Worm (Caenorhabditis elegans): Measurements from ENCODE around the gene unc-60.

The unc-60 gene

ce11 chrV:1450160-1450559, 24.7 kb upstream of the unc-60 start, which contains the start of gene cnc-2:
Gene cnc-2, minus strand, starts transcription at chrV:1450183.
- TF ChIP-seq W03F9.2 (tag; optimal IDR thresholded peaks at IDR 0.05) (no peak), him-1 (tag; optimal IDR thresholded peaks at IDR 0.05) (no peak), dao-5 (tag; optimal IDR thresholded peaks at IDR 0.05) (no peak)

DNA sequence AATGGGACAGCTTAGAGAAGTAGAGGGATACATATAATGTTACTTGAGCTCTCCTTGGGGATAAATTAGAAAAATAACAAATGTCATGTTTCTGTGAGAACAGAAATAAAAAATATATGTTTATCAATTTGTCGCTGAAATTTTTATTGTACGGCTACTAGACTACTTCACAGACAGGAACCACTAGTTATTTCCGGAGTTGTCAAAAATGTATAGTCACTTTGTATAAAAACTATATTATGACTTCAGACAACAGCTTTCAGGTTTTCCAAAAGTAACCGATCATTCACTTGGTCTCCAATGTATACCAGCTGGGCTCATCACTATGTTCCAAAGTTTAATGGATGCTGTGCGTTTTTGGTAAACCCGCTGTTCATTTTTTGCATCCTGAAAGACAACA, 23.6 kb upstream of the unc-60 start, which contains the start of gene srj-23:
TSS of gene srj-23 (plus strand) at position 301 of the 400 bp plus-strand sequence.
- TF ChIP-seq him-1 (tag; optimal IDR thresholded peaks at IDR 0.05) = no peak

DNA sequence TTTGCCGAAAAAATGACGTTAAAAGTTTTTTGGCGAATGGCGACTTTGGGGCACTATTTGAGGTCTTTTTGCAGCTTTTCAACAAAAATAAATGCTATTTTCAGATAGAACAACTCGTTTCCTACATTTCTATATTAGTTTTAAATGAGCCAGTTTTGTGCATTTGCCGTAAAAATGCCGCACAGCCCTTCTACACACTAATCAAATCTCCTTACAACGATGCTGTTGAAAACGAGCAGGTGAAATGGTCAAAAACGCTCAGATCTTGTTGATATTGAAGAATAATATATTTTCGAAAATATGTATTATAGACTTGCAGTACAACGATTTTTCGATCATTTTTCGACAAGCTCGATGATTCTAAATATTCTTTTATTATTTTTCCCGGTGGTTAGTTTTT, 20.1 kb upstream of the unc-60 start, which contains the start of gene chil-14:
TSS of gene chil-14 (plus strand) at position 301 of the 400 bp plus-strand sequence.
- TF ChIP-seq him-1 (tag; optimal IDR thresholded peaks at IDR 0.05) (no peak), W03F9.2 (tag; optimal IDR thresholded peaks at IDR 0.05) (no peak), dao-5 (tag; optimal IDR thresholded peaks at IDR 0.05) (no peak)

- no peak for TF ChIP-seq dao-5 (tag; optimal IDR thresholded peaks at IDR 0.05)
Measured at ce11 chrV:1455280-1455679, 19.6 kb upstream of the unc-60 start.

DNA sequence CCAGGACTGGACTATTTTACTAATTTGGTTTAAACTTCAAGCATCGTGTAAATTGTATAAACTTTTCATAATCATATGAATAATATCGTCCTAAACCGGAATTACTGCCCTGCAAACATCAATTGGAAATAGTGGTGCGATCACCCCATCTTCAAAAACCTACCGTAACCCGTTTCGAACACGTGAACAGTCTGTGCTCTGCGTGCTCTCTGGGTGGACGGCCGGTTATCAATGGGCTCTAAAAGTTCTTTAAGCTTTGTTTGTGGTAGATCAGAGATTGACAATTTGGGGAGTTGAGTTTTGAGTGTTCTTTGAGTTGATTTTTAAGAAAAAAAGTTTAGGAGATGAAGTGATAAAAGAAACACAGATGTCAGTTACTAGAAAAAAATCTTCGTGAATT, 18.3 kb upstream of the unc-60 start:
- TF ChIP-seq him-1 (tag; optimal IDR thresholded peaks at IDR 0.05) (no peak), W03F9.2 (tag; optimal IDR thresholded peaks at IDR 0.05) (no peak), dao-5 (tag; optimal IDR thresholded peaks at IDR 0.05) (no peak)

DNA sequence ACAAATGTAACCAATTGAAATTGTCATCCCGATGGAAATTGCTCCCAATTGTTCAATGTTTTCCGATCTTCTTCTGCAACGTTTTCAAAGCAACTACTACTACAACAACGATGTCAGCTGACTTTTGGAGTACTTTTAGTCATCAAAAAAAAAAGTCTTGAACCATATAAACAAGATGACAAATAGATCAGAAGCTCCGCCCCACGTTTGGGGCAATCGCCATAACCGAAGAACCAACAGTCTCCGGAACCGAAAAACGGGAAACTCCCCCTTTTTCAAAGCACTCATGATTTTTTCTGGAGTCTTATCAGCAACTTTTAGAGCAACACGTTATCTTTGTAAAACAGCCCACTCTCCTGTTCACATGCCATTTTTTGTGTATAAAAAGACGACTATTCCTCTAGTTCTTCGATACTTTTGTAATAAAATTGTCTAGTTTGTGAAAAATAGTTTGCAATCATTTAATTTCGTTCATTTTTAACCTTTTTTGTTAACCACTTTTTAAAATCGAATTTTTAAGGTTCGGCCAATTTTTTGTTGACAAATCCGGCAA, 15.4 kb upstream of the unc-60 start:
- no peak for TF ChIP-seq dao-5 (tag; optimal IDR thresholded peaks at IDR 0.05)
- TF ChIP-seq W03F9.2 (tag; optimal IDR thresholded peaks at IDR 0.05) = no peak
- TF ChIP-seq him-1 (tag; optimal IDR thresholded peaks at IDR 0.05) = no peak

DNA sequence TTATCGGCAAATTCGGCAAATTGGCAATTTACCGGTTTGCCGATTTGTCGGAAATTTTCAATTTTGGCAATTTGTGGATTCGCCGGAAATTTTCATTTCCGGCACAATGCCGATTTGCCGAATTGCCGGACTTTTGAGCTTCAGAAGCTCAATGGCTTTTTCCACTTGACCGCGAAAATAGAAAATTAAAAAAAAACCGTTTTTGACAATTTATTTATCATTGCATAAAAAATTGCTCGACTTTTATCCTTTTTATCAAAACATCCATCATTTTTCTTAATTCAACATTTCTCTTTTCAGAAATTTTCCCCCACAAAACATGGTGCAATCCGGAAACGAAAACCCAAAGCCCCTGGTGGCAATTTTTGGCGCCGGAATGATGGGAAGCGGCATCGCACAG, 14.8 kb upstream of the unc-60 start, which contains the start of gene hacd-1:
TSS of gene hacd-1 (plus strand) at position 301 of the 400 bp plus-strand sequence.
- TF ChIP-seq W03F9.2 (tag; optimal IDR thresholded peaks at IDR 0.05) = no peak
- no peak for TF ChIP-seq dao-5 (tag; optimal IDR thresholded peaks at IDR 0.05)
- TF ChIP-seq him-1 (tag; optimal IDR thresholded peaks at IDR 0.05) = no peak

DNA sequence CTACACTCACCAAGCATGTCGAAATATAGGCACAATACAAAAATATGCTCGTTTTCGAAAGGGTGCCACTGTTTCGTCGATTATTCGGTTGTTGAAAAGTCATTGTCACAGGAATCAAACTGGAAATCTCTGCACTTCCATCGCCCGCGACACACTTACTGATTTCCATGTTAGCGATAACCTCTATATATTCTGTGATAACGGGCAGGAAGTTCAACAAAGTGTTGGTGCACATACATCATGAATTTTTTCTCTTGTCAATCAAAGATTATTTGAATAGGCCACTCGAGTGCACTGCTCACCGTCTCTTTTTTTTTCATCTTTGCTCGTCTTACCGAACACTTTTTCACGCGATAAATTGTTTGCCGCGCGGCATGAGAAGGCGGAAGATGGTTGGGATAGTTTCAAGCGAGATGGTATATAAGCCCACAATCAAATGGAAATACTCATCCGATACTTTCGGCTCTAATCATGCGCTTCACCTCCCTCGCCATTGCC, 10.3 kb upstream of the unc-60 start, which contains the start of the genes fpn-1.2 and pqn-54:
TSS of gene fpn-1.2 (minus strand) at position 157 of the 498 bp plus-strand sequence.
TSS of gene pqn-54 (plus strand) at position 448 of the 498 bp plus-strand sequence.
- TF ChIP-seq W03F9.2 (tag; optimal IDR thresholded peaks at IDR 0.05) = no peak
- TF ChIP-seq dao-5 (tag; optimal IDR thresholded peaks at IDR 0.05) = no peak
- TF ChIP-seq him-1 (tag; optimal IDR thresholded peaks at IDR 0.05) = no peak

- TF ChIP-seq dao-5 (tag; optimal IDR thresholded peaks at IDR 0.05) (no peak), W03F9.2 (tag; optimal IDR thresholded peaks at IDR 0.05) (no peak), him-1 (tag; optimal IDR thresholded peaks at IDR 0.05) (no peak)
Measured at ce11 chrV:1465932-1466331, 9.0 kb upstream of the unc-60 start.

DNA sequence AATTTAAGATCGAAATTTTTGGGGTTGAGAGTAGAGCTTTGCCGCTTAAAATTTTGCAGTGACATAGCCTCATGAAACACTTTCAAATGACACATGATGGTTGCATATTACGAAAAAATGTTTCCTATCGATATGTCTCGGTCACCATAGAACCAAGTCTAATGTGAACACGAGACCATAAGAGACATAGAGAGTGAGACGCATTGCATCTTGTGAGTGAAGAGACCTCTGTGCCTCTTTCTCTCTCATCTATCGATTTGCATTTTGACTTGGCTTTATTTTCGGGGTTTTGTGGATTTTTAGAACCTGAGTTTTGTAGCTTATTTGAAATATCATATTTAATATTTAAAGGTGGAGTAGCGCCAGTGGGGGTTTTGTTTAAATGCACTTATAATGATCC, 7.9 kb upstream of the unc-60 start:
- TF ChIP-seq W03F9.2 (tag; optimal IDR thresholded peaks at IDR 0.05) (no peak), dao-5 (tag; optimal IDR thresholded peaks at IDR 0.05) (no peak), him-1 (tag; optimal IDR thresholded peaks at IDR 0.05) (no peak)

DNA sequence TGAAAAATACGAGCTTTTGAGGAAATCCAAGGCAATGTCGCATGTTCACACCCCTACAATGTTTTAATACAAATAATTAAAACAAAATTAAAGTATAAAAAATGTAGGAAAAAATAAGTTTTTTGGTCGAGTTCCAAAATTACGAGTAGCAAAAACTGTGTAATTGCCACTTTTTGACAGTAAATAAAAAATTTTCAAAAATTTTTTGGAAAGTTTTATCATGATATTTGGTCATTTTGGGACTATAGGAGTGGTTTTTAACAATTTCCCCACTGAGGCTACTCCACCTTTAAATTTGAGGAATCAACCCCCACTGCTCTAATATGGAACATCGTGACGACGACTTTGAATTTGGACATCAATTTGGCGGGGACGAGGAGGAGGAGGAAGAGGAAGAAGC, 7.4 kb upstream of the unc-60 start, which contains the start of gene gid-8:
TSS of gene gid-8 (plus strand) at position 301 of the 400 bp plus-strand sequence.
- TF ChIP-seq him-1 (tag; optimal IDR thresholded peaks at IDR 0.05) (no peak), W03F9.2 (tag; optimal IDR thresholded peaks at IDR 0.05) (no peak)

DNA sequence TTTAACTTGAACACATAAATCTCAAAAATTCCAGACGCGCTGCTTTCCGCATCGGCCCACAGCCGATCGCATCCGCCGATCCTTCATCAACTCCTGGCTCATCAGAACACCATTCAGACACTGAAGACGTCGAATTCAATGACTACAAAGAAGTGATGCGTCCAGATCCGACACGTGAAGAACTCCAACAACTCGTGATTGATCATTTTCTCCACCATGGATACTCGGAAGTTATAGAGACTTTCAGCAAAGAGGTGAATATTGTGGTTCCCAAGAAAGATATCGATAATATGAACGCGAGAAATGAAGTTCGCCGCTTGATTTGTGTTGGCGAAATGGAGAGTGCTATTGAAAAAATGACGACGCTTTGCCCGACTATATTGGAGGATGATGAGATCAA, 6.0 kb upstream of the unc-60 start:
- TF ChIP-seq dao-5 (tag; optimal IDR thresholded peaks at IDR 0.05) (no peak), him-1 (tag; optimal IDR thresholded peaks at IDR 0.05) (no peak), W03F9.2 (tag; optimal IDR thresholded peaks at IDR 0.05) (no peak)

- TF ChIP-seq him-1 (tag; optimal IDR thresholded peaks at IDR 0.05) (no peak), W03F9.2 (tag; optimal IDR thresholded peaks at IDR 0.05) (peak; percentile 45)
Measured at ce11 chrV:1471078-1471969, 3.6 kb upstream of the unc-60 start.

DNA sequence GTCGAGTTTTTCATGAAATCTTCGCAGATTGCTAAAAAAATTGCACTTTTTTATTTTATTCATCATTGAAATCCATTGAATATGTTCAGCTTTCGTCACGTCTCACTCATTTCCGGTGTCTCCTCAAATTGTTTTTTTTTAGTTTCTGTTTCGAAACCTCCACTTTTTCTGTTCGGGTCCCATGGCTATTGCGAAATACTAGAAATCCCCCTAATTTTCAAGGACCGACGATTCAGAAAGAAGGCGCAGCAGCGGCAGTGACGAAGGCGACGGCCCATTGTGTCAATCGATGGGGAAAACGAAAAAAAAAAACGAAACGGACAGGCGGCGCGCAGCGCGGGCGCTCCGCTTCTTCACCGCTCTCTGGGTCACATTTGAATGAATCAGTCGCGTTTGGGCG, 2.9 kb upstream of the unc-60 start:
- TF ChIP-seq W03F9.2 (tag; optimal IDR thresholded peaks at IDR 0.05) (no peak), dao-5 (tag; optimal IDR thresholded peaks at IDR 0.05) (no peak)
